Fruit fly (Drosophila melanogaster): Measurements from ENCODE around the gene Ssdp.

The Ssdp gene

DNA sequence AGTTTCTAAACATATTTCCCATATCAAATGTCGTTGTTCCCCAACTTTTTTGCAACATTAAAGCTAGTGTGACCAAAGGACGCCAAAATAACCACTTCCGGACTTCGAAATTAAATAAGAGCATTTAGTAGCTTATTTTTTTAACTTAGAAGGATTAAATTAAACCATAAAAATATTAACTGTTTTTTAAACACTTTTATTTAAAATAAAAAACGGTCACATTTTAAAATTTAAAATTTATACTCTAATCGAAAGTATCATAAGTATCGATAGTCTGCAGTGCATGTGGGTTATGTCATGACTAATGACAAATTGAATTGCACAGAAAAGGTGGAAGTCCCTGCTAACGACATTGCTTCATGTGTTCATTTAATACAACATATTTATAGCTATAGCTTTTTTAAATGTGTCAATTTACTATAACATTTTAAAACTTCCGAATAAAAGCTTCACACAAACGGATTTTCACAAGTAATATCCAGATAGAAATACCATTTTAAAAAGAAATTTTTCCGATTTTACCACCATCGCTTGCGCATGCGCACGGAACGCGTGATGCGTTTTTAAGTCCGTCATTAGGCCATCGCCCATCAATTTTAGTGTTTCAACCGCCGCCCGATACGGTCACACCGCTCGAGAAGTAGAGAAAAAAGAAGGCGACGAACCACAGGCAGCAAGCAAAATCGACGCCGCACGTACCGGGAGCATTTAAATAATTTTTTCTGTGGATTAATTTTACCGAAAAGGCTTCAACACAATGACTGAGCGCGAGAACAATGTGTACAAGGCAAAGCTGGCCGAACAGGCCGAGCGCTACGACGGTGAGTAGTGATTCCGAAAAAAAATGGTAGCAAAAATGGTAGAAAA lies 42.9 kb upstream of the Ssdp start, which contains the start of the genes CG7156 and 14-3-3epsilon (continued):
- TF ChIP-seq Abd-B (GFP tag; optimal IDR thresholded peaks at IDR 0.05) = peak; percentile 71
- TF ChIP-seq CG7786 (GFP tag; optimal IDR thresholded peaks at IDR 0.05) = no peak
- TF ChIP-seq slp2 (GFP tag; optimal IDR thresholded peaks at IDR 0.05) = no peak
- TF ChIP-seq CG15696 (tag; optimal IDR thresholded peaks at IDR 0.05) = peak; percentile 2
- TF ChIP-seq Ravus (GFP tag; IDR thresholded peaks at IDR 0.05) = no peak
- TF ChIP-seq PHDP (tag; optimal IDR thresholded peaks at IDR 0.05) = peak; percentile 75
- TF ChIP-seq Usf (GFP tag; optimal IDR thresholded peaks at IDR 0.05) = no peak
- TF ChIP-seq CG11247 (GFP tag; IDR thresholded peaks at IDR 0.05) = no peak
- TF ChIP-seq BtbVII (GFP tag; optimal IDR thresholded peaks at IDR 0.05) = peak; percentile 25
- peak; percentile 76 for TF ChIP-seq nmo (GFP tag; optimal IDR thresholded peaks at IDR 0.05)
- peak; percentile 42 for TF ChIP-seq CG8290 (GFP tag; optimal IDR thresholded peaks at IDR 0.05)
- no peak for TF ChIP-seq CG8290 (tag; optimal IDR thresholded peaks at IDR 0.05)
- no peak for TF ChIP-seq vfl (GFP tag; optimal IDR thresholded peaks at IDR 0.05)
- no peak for TF ChIP-seq CG7745 (tag; optimal IDR thresholded peaks at IDR 0.05)
- TF ChIP-seq Bteb2 (GFP tag; optimal IDR thresholded peaks at IDR 0.05) = no peak
- no peak for TF ChIP-seq Dip3 (GFP tag; optimal IDR thresholded peaks at IDR 0.05)
- 0 out of 2 replicates have a peak, but pooled peaks have one; percentile 3 for TF ChIP-seq CG9932 (GFP tag; IDR thresholded peaks at IDR 0.05)
- TF ChIP-seq hkb (optimal IDR thresholded peaks at IDR 0.05) = peak; percentile 77
- TF ChIP-seq hkb (GFP tag; IDR thresholded peaks at IDR 0.05) = peak; percentile 61
- TF ChIP-seq CG3407 (GFP tag; optimal IDR thresholded peaks at IDR 0.05) = no peak
- no peak for TF ChIP-seq pan (optimal IDR thresholded peaks at IDR 0.05)
- peak in 1 of 2 experiments; percentile 59 for TF ChIP-seq pan (GFP tag; optimal IDR thresholded peaks at IDR 0.05 in 1 of 2, IDR thresholded peaks at IDR 0.05 in 1 of 2)
- 0 out of 2 replicates have a peak, but pooled peaks have one; percentile 32 for TF ChIP-seq hbn (GFP tag; IDR thresholded peaks at IDR 0.05; ENCODE audit: partially characterized antibody)
- TF ChIP-seq CG2120 (GFP tag; optimal IDR thresholded peaks at IDR 0.05) = peak; percentile 46
- TF ChIP-seq CG10366 (GFP tag; IDR thresholded peaks at IDR 0.05) = peak; percentile 32; the same call in 1 of the 2 replicates
- peak; percentile 15 for TF ChIP-seq CG1233 (GFP tag; optimal IDR thresholded peaks at IDR 0.05)
- TF ChIP-seq Bgb (GFP tag; IDR thresholded peaks at IDR 0.05; ENCODE audit: partially characterized antibody) = 0 out of 2 replicates have a peak, but pooled peaks have one; percentile 51
- TF ChIP-seq CG9727 (GFP tag; optimal IDR thresholded peaks at IDR 0.05) = peak; percentile 60
- TF ChIP-seq ranshi (GFP tag; IDR thresholded peaks at IDR 0.05) = peak; percentile 50; the same call in 1 of the 2 replicates
- peak; percentile 19 for TF ChIP-seq Nf-YB (GFP tag; optimal IDR thresholded peaks at IDR 0.05)
- no peak for TF ChIP-seq Rx (GFP tag; IDR thresholded peaks at IDR 0.05)
- no peak for TF ChIP-seq CG43689 (GFP tag; IDR thresholded peaks at IDR 0.05)
- no peak for TF ChIP-seq ftz-f1 (GFP tag; optimal IDR thresholded peaks at IDR 0.05)
- TF ChIP-seq CG10147 (GFP tag; optimal IDR thresholded peaks at IDR 0.05) = no peak
- TF ChIP-seq nerfin-1 (tag; optimal IDR thresholded peaks at IDR 0.05) = peak; percentile 7
- TF ChIP-seq Opbp (GFP tag; IDR thresholded peaks at IDR 0.05; ENCODE audit: partially characterized antibody) = 0 out of 3 replicates have a peak, but pooled peaks have one; percentile 22
- TF ChIP-seq crc (GFP tag; optimal IDR thresholded peaks at IDR 0.05) = no peak
- TF ChIP-seq crp (GFP tag; optimal IDR thresholded peaks at IDR 0.05) = peak in 1 of 2 experiments; percentile 4
- TF ChIP-seq CG2889 (GFP tag; IDR thresholded peaks at IDR 0.05) = no peak
- no peak for TF ChIP-seq lbe (GFP tag; optimal IDR thresholded peaks at IDR 0.05)
- no peak for TF ChIP-seq btn (GFP tag; optimal IDR thresholded peaks at IDR 0.05)
- TF ChIP-seq jumu (GFP tag; optimal IDR thresholded peaks at IDR 0.05) = peak; percentile 2
- TF ChIP-seq cwo (GFP tag; optimal IDR thresholded peaks at IDR 0.05) = no peak
- peak; percentile 16 for TF ChIP-seq CG12942 (GFP tag; optimal IDR thresholded peaks at IDR 0.05)
- no peak for TF ChIP-seq CG6175 (GFP tag; IDR thresholded peaks at IDR 0.05)
- TF ChIP-seq CG9437 (GFP tag; optimal IDR thresholded peaks at IDR 0.05) = peak; percentile 8
- no peak for TF ChIP-seq Blimp-1 (GFP tag; optimal IDR thresholded peaks at IDR 0.05)
- peak; percentile 41; the same call in 1 of the 2 replicates for TF ChIP-seq Adf1 (GFP tag; IDR thresholded peaks at IDR 0.05)
- TF ChIP-seq CG6254 (GFP tag; optimal IDR thresholded peaks at IDR 0.05) = no peak

Measured in whole organism, embryonic.